Fruit fly (Drosophila melanogaster) whole organism, pupa: ENCODE measurements around the gene Mi-2.
A peak's percentile ranks its signal among the peaks of the same experiment; 100 is the strongest.

ENCODE experiments used
- CG10348 ChIP-seq: fragments of 200-800 bp; sonication (Bioruptor generic); IDR thresholded peaks from 2 replicates; pipeline ENCODE4 v1.3.6; 2022; ENCODE audit warnings: missing biosample characterization, missing genetic modification characterization
- CG12605 ChIP-seq: fragments of 200-800 bp; sonication (Bioruptor generic); IDR thresholded peaks from 2 replicates; pipeline ENCODE4 v1.3.6; 2022; ENCODE audit warnings: missing biosample characterization, missing genetic modification characterization
- CG13204 ChIP-seq: fragments of 200-800 bp; sonication (Bioruptor generic); optimal IDR thresholded peaks from 2 replicates; lab custom pipeline; 2018; ENCODE audit warnings: missing biosample characterization, mild to moderate bottlenecking, missing genetic modification characterization, moderate library complexity
- CG14655 ChIP-seq: fragments of 200-800 bp; sonication (Bioruptor generic); optimal IDR thresholded peaks from 3 replicates; lab custom pipeline; 2017; ENCODE audit warnings: mild to moderate bottlenecking, missing biosample characterization, missing genetic modification reagents, missing genetic modification characterization
- CG15710 ChIP-seq: fragments of 200-800 bp; sonication (Bioruptor generic); optimal IDR thresholded peaks from 2 replicates; lab custom pipeline; 2018; ENCODE audit warnings: missing biosample characterization, mild to moderate bottlenecking, missing genetic modification characterization, moderate library complexity
- CG17806 ChIP-seq: fragments of 200-800 bp; sonication (Bioruptor generic); optimal IDR thresholded peaks from 2 replicates; lab custom pipeline; 2018; ENCODE audit warnings: missing biosample characterization, mild to moderate bottlenecking, missing genetic modification characterization, moderate library complexity
- CG32121 ChIP-seq: fragments of 200-800 bp; sonication (Bioruptor generic); IDR thresholded peaks from 2 replicates; pipeline ENCODE4 v1.3.6; 2022; ENCODE audit warnings: missing biosample characterization, missing genetic modification characterization
- CG34367 ChIP-seq: fragments of 200-800 bp; sonication (Bioruptor generic); optimal IDR thresholded peaks from 2 replicates; lab custom pipeline; 2018; ENCODE audit warnings: missing biosample characterization, mild to moderate bottlenecking, missing genetic modification characterization
- CG4496 ChIP-seq: fragments of 200-800 bp; sonication (Bioruptor generic); IDR thresholded peaks from 3 replicates; pipeline ENCODE4 v1.3.6; 2022; ENCODE audit warnings: missing biosample characterization, missing genetic modification characterization
- CG8159 ChIP-seq: fragments of 200-800 bp; sonication (Bioruptor generic); optimal IDR thresholded peaks from 3 replicates; lab custom pipeline; 2018; ENCODE audit warnings: missing biosample characterization, mild to moderate bottlenecking, missing genetic modification characterization, moderate library complexity
- CG8301 ChIP-seq: fragments of 200-800 bp; sonication (Bioruptor generic); optimal IDR thresholded peaks from 2 replicates; lab custom pipeline; 2018; ENCODE audit warnings: missing biosample characterization, mild to moderate bottlenecking, missing genetic modification characterization
- CG9948 ChIP-seq: fragments of 200-800 bp; sonication (Bioruptor generic); optimal IDR thresholded peaks from 2 replicates; lab custom pipeline; 2018; ENCODE audit warnings: missing biosample characterization, mild to moderate bottlenecking, missing genetic modification characterization, moderate library complexity
- D1 ChIP-seq: fragments of 200-800 bp; sonication (Bioruptor generic); optimal IDR thresholded peaks from 2 replicates; lab custom pipeline; 2018; ENCODE audit warnings: missing biosample characterization, mild to moderate bottlenecking, missing genetic modification characterization, moderate library complexity
- EcR ChIP-seq: fragments of 200-800 bp; sonication (Bioruptor generic); optimal IDR thresholded peaks from 3 replicates; lab custom pipeline; 2019; ENCODE audit warnings: missing biosample characterization, missing genetic modification characterization, mild to moderate bottlenecking, moderate library complexity, missing genetic modification reagents
- Ets98B ChIP-seq: fragments of 200-800 bp; sonication (Bioruptor generic); IDR thresholded peaks from 2 replicates; pipeline ENCODE4 v1.3.6; 2022; ENCODE audit warnings: missing biosample characterization, missing genetic modification characterization
- Pif1A ChIP-seq: fragments of 200-800 bp; sonication (Bioruptor generic); optimal IDR thresholded peaks from 3 replicates; lab custom pipeline; 2016; ENCODE audit warnings: missing biosample characterization, missing genetic modification characterization
- Pif1B ChIP-seq: fragments of 200-800 bp; sonication (Bioruptor generic); optimal IDR thresholded peaks from 3 replicates; lab custom pipeline; 2016; ENCODE audit warnings: missing biosample characterization, missing genetic modification characterization
- Snoo ChIP-seq: fragments of 200-800 bp; sonication (Bioruptor generic); optimal IDR thresholded peaks from 3 replicates; lab custom pipeline; 2017; ENCODE audit warnings: missing biosample characterization, mild to moderate bottlenecking, missing genetic modification characterization, inconsistent platforms
- fd96Ca ChIP-seq: fragments of 200-800 bp; sonication (Bioruptor generic); IDR thresholded peaks from 3 replicates; pipeline ENCODE4 v1.3.6; 2022; ENCODE audit warnings: missing biosample characterization, missing genetic modification characterization
- gl ChIP-seq: fragments of 200-800 bp; sonication (Bioruptor generic); optimal IDR thresholded peaks from 2 replicates; lab custom pipeline; 2018; ENCODE audit warnings: missing biosample characterization, mild to moderate bottlenecking, missing genetic modification characterization
- rn ChIP-seq: fragments of 200-800 bp; sonication (Bioruptor generic); IDR thresholded peaks from 2 replicates; pipeline ENCODE4 v1.3.6; 2022; ENCODE audit warnings: missing biosample characterization, missing genetic modification characterization

Mi-2 gene

DNA sequence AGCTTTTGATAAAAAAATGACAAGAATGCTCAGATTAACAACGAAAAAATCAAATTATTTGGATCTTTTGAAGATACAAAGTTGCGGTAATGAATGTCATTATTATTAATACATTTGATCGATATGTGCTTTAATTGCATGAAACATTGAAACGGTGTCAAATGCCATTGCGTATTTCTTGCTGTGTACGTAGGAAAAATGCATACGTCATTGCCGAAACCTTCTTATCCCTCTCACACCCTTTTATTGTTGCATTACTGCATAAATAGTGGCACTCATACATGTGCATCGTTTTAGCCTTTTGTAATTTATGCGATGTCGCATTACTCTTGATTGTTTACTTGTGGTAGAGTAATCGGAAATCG, 2.3 kb downstream of the Mi-2 start:
- TF ChIP-seq gl (tag; lab: Kevin White, UChicago) (no peak), rn (GFP tag; lab: Robert Waterston, UW) (no peak), CG4496 (GFP tag; lab: Robert Waterston, UW) (peak; percentile 29; the same call in 1 of the 3 replicates)

DNA sequence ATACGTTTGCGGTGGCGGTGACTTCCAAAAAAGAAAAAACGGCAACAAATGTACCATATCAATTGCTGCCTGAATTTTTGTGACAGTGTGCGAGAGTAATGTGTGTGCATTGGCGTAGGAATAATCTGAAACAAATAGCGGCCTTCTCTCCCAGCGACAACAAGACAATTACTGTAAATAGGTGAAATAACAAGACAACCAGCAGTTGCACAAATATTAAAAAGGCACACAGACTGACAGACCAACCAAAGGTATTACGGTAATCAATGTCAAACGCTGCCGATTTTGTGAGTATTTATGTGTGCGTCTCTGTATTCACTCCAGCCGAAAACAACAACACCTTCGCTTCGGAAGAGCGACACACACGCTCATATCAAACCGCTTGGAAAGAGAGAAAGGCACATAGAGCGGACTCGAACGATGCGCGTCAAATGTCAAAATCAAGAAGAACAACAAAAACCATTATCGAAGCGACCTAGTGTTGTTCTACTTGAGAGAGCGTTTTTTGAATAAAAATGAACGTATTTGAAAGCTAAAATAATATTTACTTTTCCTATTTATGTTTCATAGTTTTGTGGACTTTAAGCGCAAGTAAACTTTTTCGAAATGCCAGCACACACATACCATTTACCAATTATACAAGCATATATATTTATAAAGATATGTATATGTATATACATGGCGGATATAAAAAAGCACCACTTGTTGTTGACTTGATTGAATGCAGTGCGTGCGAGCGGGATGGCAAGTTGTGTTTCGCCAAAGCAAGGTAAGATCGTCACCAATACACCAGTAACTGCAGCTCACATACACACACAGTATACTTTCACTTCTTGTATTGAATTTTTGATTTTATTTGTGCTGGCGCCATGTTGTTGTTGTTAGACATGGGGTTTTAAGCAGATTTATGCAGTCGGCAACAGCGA, 3.0 kb downstream of the Mi-2 start:
- no peak for TF ChIP-seq EcR (GFP tag; lab: Kevin White, UChicago)
- TF ChIP-seq Pif1A (GFP tag; lab: Kevin White, UChicago), result no peak
- TF ChIP-seq D1, result no peak
- no peak for TF ChIP-seq CG4496 (GFP tag; lab: Robert Waterston, UW)
- no peak for TF ChIP-seq CG17806 (tag; lab: Kevin White, UChicago)
- TF ChIP-seq rn (GFP tag; lab: Robert Waterston, UW), result no peak
- no peak for TF ChIP-seq CG13204 (GFP tag; lab: Kevin White, UChicago)
- TF ChIP-seq CG12605, result no peak
- TF ChIP-seq fd96Ca (GFP tag; lab: Robert Waterston, UW), result no peak
- TF ChIP-seq CG32121, result no peak
- TF ChIP-seq CG8159 (tag; lab: Kevin White, UChicago), result no peak
- TF ChIP-seq CG10348 (GFP tag; lab: Robert Waterston, UW), result no peak
- no peak for TF ChIP-seq CG15710 (tag; lab: Kevin White, UChicago)
- no peak for TF ChIP-seq Snoo (tag; lab: Kevin White, UChicago)
- TF ChIP-seq CG14655 (GFP tag; lab: Kevin White, UChicago), result no peak
- no peak for TF ChIP-seq CG34367
- no peak for TF ChIP-seq CG8301
- no peak for TF ChIP-seq CG9948
- no peak for TF ChIP-seq gl (tag; lab: Kevin White, UChicago)
- TF ChIP-seq Pif1B (GFP tag; lab: Kevin White, UChicago), result no peak
- TF ChIP-seq, all 21 proteins: peak for 0

DNA sequence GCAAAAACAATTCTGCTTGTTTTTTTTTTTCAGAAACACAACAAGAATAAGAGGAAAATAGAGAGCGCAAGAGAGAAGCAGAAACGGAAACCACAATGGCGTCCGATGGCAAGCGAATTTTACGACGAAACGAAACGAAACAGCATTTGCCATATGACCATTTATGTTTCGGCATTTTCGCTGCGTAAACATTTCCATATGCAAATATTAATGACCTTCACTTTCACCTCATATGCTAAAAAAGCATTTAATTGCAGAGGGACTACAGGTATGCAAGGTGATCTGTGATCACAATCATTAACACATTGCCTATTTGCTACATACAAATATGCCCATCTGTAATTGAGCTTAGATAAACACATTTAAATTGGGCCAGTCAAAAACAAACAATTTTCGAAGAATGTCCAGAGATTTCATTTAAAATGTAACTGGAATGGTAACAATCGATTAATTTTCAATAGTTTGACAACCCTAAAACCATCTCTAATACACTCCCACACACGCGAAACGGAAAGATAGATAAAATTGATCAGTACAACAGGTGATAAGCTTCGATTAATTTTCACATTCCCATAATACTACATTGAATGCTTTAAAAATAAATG, 3.8 kb downstream of the Mi-2 start:
- TF ChIP-seq CG15710 (tag; lab: Kevin White, UChicago) (no peak), fd96Ca (GFP tag; lab: Robert Waterston, UW) (no peak; the same call in 2 of the 3 replicates), CG12605 (0 out of 2 replicates have a peak, but pooled peaks have one; percentile 36), CG9948 (no peak), Pif1B (GFP tag; lab: Kevin White, UChicago) (no peak)

DNA sequence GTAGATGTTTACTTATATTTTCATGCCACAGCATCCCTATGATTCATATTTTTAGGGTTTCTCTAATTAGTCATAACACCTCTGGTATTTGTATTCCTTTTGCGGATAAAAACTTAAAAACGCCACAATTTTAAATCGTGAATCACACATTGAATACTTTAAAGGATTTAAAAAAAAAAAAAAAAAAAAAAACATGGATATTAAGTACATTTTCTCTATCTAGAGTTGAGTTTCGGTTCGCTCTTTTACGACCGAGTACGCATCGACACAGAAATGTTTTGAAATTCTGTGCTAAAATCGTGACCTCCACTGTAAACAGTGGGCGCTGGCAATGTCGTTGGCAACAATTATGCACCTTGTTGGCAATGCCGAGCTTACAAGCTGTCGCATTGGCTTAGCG, 4.6 kb downstream of the Mi-2 start:
- TF ChIP-seq CG17806 (tag; lab: Kevin White, UChicago), result no peak
- TF ChIP-seq CG8301, result no peak
- no peak for TF ChIP-seq CG34367
- peak; percentile 32 for TF ChIP-seq CG8159 (tag; lab: Kevin White, UChicago)
- peak; percentile 65; the same call in 2 of the 3 replicates for TF ChIP-seq CG4496 (GFP tag; lab: Robert Waterston, UW)
- no peak for TF ChIP-seq gl (tag; lab: Kevin White, UChicago)
- peak; percentile 16 for TF ChIP-seq Pif1B (GFP tag; lab: Kevin White, UChicago)
- TF ChIP-seq fd96Ca (GFP tag; lab: Robert Waterston, UW), result peak; percentile 41; the same call in 1 of the 3 replicates
- no peak for TF ChIP-seq CG13204 (GFP tag; lab: Kevin White, UChicago)
- TF ChIP-seq Ets98B (GFP tag; lab: Robert Waterston, UW), result 0 out of 2 replicates have a peak, but pooled peaks have one; percentile 29
- TF ChIP-seq Snoo (tag; lab: Kevin White, UChicago), result no peak
- TF ChIP-seq CG15710 (tag; lab: Kevin White, UChicago), result peak; percentile 8
- peak; percentile 11; the same call in 1 of the 2 replicates for TF ChIP-seq CG12605
- no peak for TF ChIP-seq CG14655 (GFP tag; lab: Kevin White, UChicago)
- no peak for TF ChIP-seq EcR (GFP tag; lab: Kevin White, UChicago)
- peak; percentile 28 for TF ChIP-seq Pif1A (GFP tag; lab: Kevin White, UChicago)
- TF ChIP-seq, all 21 proteins: peak for 8

DNA sequence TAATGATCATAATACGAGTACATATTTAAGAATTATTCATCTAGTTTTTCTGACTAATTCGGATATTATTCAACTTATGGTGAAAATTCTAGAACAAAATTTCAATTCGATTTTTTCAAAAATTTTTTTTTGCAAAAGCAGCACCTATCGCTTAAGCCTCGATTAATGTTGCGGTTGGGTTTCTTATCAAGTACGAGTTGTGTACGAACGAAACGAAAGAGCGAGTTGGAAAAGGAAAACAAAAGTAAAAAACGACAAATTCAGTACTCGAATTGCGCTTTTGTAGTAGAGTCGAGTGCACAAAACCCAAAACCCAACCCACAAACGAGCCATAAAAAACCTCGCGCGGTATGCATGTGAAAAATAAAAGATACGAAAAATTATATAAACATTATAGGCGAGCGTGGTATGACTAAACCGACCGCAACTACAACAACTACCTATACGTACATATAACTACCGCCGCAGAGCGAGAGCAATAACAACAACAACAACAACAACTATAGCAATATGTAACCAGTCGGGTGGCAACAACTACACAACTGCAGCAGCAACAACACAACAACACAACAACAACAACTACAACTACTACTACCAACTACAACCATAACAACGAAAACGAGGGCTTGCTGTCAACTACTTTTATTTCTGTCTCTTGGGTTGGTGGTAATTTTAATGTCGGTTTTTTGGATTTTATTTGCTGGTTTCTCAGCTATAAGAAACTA, 5.4 kb downstream of the Mi-2 start:
- peak; percentile 25 for TF ChIP-seq CG13204 (GFP tag; lab: Kevin White, UChicago)
- peak; percentile 36 for TF ChIP-seq EcR (GFP tag; lab: Kevin White, UChicago)
- TF ChIP-seq CG34367, result no peak
- TF ChIP-seq Pif1A (GFP tag; lab: Kevin White, UChicago), result no peak

DNA sequence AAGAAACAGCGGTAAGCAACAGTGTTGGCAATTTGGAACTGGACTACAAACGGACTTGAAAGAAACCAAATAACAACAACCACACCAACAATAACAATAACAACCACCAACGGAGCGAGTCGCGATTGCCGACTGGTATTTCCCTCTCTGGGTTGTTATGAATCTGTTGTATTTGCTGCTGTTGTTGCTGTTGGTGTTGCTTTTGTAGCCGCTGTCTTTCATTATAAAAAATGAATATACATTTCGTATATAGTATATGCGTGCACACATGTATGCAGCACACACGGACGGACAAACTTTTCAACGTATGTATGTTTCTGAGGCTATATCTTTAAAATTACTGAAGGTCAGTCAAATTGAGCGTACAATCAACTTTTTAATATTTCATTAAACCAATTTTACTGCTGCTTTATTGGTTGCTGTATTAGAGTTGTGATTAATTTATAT, 6.6 kb downstream of the Mi-2 start:
- TF ChIP-seq CG8159 (tag; lab: Kevin White, UChicago) (no peak), CG10348 (GFP tag; lab: Robert Waterston, UW) (no peak), CG17806 (tag; lab: Kevin White, UChicago) (no peak), EcR (GFP tag; lab: Kevin White, UChicago) (peak; percentile 1)
